Worm (Caenorhabditis elegans) whole organism, young adult: ENCODE measurements around the gene srbc-23.

Source experiments
- B0019.2 ChIP-seq: fragments of 200-800 bp; sonication (Bioruptor generic); conservative IDR thresholded peaks from 2 replicates; pipeline ENCODE4 v1.3.6; 2022; ENCODE audit warnings: missing genetic modification reagents, missing genetic modification characterization, missing compliant biosample characterization
- F22D6.2 ChIP-seq: sonication (generic microtip); optimal IDR thresholded peaks from 2 replicates; lab custom pipeline; 2016; ENCODE audit warnings: mild to moderate bottlenecking, missing genetic modification characterization, missing compliant biosample characterization
- F55B11.4 ChIP-seq: sonication (generic microtip); optimal IDR thresholded peaks from 2 replicates; lab custom pipeline; 2016; ENCODE audit warnings: missing compliant biosample characterization, missing genetic modification characterization, borderline replicate concordance; ENCODE audit not compliant: insufficient read depth
- cebp-1 ChIP-seq, 2 experiments: fragments of 200-800 bp in 1 of 2; sonication (Bioruptor generic) in 1 of 2; sonication (generic microtip) in 1 of 2; IDR thresholded peaks in 1 of 2; optimal IDR thresholded peaks in 1 of 2; 2 replicates each; pipeline versions ENCODE4 v1.3.6 to Lab custom; 2017 to 2022; ENCODE audit warnings: missing compliant biosample characterization in 2 of 2, missing genetic modification characterization in 2 of 2, mild to moderate bottlenecking in 1 of 2, missing genetic modification reagents in 1 of 2, moderate library complexity in 1 of 2
- cebp-2 ChIP-seq: fragments of 200-800 bp; sonication (Bioruptor generic); IDR thresholded peaks from 2 replicates; pipeline ENCODE4 v1.3.6; 2022; ENCODE audit warnings: missing genetic modification characterization, missing compliant biosample characterization
- ceh-40 ChIP-seq: fragments of 200-800 bp; sonication (Bioruptor generic); IDR thresholded peaks from 2 replicates; pipeline ENCODE4 v1.3.6; 2022; ENCODE audit warnings: missing genetic modification characterization, missing compliant biosample characterization
- ets-4 ChIP-seq: fragments of 200-800 bp; sonication (Bioruptor generic); optimal IDR thresholded peaks from 2 replicates; lab custom pipeline; 2018; ENCODE audit warnings: mild to moderate bottlenecking, missing genetic modification characterization, missing compliant biosample characterization
- lin-40 ChIP-seq: sonication (generic microtip); optimal IDR thresholded peaks from 2 replicates; lab custom pipeline; 2016; ENCODE audit warnings: missing genetic modification characterization, mild to moderate bottlenecking, missing compliant biosample characterization, missing genotype, missing genetic modification reagents
- lsy-27 ChIP-seq: sonication (generic microtip); optimal IDR thresholded peaks from 2 replicates; lab custom pipeline; 2017; ENCODE audit warnings: missing genetic modification characterization, mild to moderate bottlenecking, missing compliant biosample characterization, antibody characterized with exemption, missing genotype, borderline replicate concordance; ENCODE audit not compliant: insufficient read depth
- mel-28 ChIP-seq: sonication (generic microtip); optimal IDR thresholded peaks from 2 replicates; lab custom pipeline; 2016; ENCODE audit warnings: borderline replicate concordance, mild to moderate bottlenecking, missing genetic modification characterization, missing compliant biosample characterization
- pha-4 ChIP-seq: fragments of 150-350 bp; sonication (generic microtip); optimal IDR thresholded peaks from 2 replicates; lab custom pipeline; 2014; ENCODE audit warnings: missing biosample characterization, missing genetic modification reagents, missing genetic modification characterization
- unc-130 ChIP-seq: sonication (generic microtip); optimal IDR thresholded peaks from 2 replicates; lab custom pipeline; 2016; ENCODE audit warnings: missing genetic modification reagents, missing genetic modification characterization, missing compliant biosample characterization
- ztf-26 ChIP-seq: sonication (generic microtip); optimal IDR thresholded peaks from 2 replicates; lab custom pipeline; 2017; ENCODE audit warnings: missing genetic modification characterization, missing compliant biosample characterization

- no peak for TF ChIP-seq cebp-2 (GFP tag; lab: Robert Waterston, UW)
- TF ChIP-seq lin-40 (tag; lab: Kevin White, UChicago): no peak
- no peak for TF ChIP-seq lsy-27 (tag; lab: Kevin White, UChicago)
- TF ChIP-seq ets-4 (GFP tag; lab: Kevin White, UChicago): no peak
- no peak for TF ChIP-seq F55B11.4
- no peak for TF ChIP-seq B0019.2 (GFP tag; lab: Robert Waterston, UW)
- TF ChIP-seq unc-130 (GFP tag; lab: Kevin White, UChicago): no peak
- TF ChIP-seq cebp-1 (GFP tag; IDR thresholded peaks at IDR 0.05; lab: Robert Waterston, UW): no peak
- TF ChIP-seq cebp-1 (tag; optimal IDR thresholded peaks at IDR 0.05; lab: Kevin White, UChicago): no peak
- no peak for TF ChIP-seq ceh-40
- TF ChIP-seq mel-28: no peak
- no peak for TF ChIP-seq F22D6.2
- no peak for TF ChIP-seq pha-4
- TF ChIP-seq ztf-26 (tag; lab: Kevin White, UChicago): no peak
Measured at ce11 chrV:2177307-2177764, 24.0 kb downstream of the srbc-23 start, which contains the start of gene srbc-17.
